Fruit fly (Drosophila melanogaster) whole organism, embryonic: Measurements from ENCODE around the gene mRpS23.

ENCODE experiments used
- Adf1 ChIP-seq: fragments of 200-800 bp; sonication (Bioruptor generic); IDR thresholded peaks from 2 replicates; pipeline ENCODE4 v1.3.6; 2022; ENCODE audit warnings: missing biosample characterization, missing genetic modification characterization
- Asciz ChIP-seq: fragments of 200-800 bp; sonication (Bioruptor generic); optimal IDR thresholded peaks from 2 replicates; lab custom pipeline; 2017; ENCODE audit warnings: missing biosample characterization, mild to moderate bottlenecking, missing genetic modification characterization, missing genetic modification reagents
- CG10147 ChIP-seq: fragments of 200-800 bp; sonication (Bioruptor generic); optimal IDR thresholded peaks from 2 replicates; lab custom pipeline; 2019; ENCODE audit warnings: missing biosample characterization, mild to moderate bottlenecking, missing genetic modification characterization, moderate library complexity
- CG10543 ChIP-seq: fragments of 200-800 bp; sonication (Bioruptor generic); optimal IDR thresholded peaks from 3 replicates; lab custom pipeline; 2017; ENCODE audit warnings: missing biosample characterization, mild to moderate bottlenecking, missing genetic modification characterization, moderate library complexity
- CG11504 ChIP-seq: fragments of 200-800 bp; sonication (Bioruptor generic); optimal IDR thresholded peaks from 3 replicates; lab custom pipeline; 2019; ENCODE audit warnings: missing biosample characterization, mild to moderate bottlenecking, missing genetic modification characterization, moderate library complexity
- CG12769 ChIP-seq: fragments of 200-800 bp; sonication (Bioruptor generic); optimal IDR thresholded peaks from 2 replicates; lab custom pipeline; 2019; ENCODE audit warnings: missing biosample characterization, mild to moderate bottlenecking, missing genetic modification characterization, moderate library complexity
- CG12942 ChIP-seq: fragments of 200-800 bp; sonication (Bioruptor generic); optimal IDR thresholded peaks from 3 replicates; lab custom pipeline; 2016; ENCODE audit warnings: missing biosample characterization, missing genetic modification characterization
- CG14860 ChIP-seq: fragments of 200-800 bp; sonication (Bioruptor generic); IDR thresholded peaks from 3 replicates; pipeline ENCODE4 v1.3.6; 2022; ENCODE audit warnings: missing biosample characterization, missing genetic modification characterization; ENCODE audit not compliant: partially characterized antibody
- CG2199 ChIP-seq: fragments of 200-800 bp; sonication (Bioruptor generic); IDR thresholded peaks from 3 replicates; pipeline ENCODE4 v1.3.6; 2022; ENCODE audit warnings: missing biosample characterization, missing genetic modification characterization
- CG4820 ChIP-seq: fragments of 200-800 bp; sonication (Bioruptor generic); optimal IDR thresholded peaks from 3 replicates; lab custom pipeline; 2016; ENCODE audit warnings: missing biosample characterization, missing genetic modification characterization
- CG6175 ChIP-seq: fragments of 200-800 bp; sonication (Bioruptor generic); IDR thresholded peaks from 3 replicates; pipeline ENCODE4 v1.3.6; 2022; ENCODE audit warnings: missing biosample characterization, missing genetic modification characterization
- CG6791 ChIP-seq: fragments of 200-800 bp; sonication (Bioruptor generic); IDR thresholded peaks from 3 replicates; pipeline ENCODE4 v1.3.6; 2022; ENCODE audit warnings: missing biosample characterization, missing genetic modification characterization; ENCODE audit not compliant: partially characterized antibody
- CG7556 ChIP-seq: fragments of 200-800 bp; sonication (Bioruptor generic); optimal IDR thresholded peaks from 2 replicates; lab custom pipeline; 2017; ENCODE audit warnings: missing biosample characterization, mild to moderate bottlenecking, missing genetic modification characterization
- CG9609 ChIP-seq: fragments of 200-800 bp; sonication (Bioruptor generic); optimal IDR thresholded peaks from 3 replicates; lab custom pipeline; 2016; ENCODE audit warnings: missing biosample characterization, missing genetic modification characterization
- Camta ChIP-seq: fragments of 200-800 bp; sonication (Bioruptor generic); optimal IDR thresholded peaks from 2 replicates; lab custom pipeline; 2016; ENCODE audit warnings: missing biosample characterization, missing genetic modification characterization
- D19B ChIP-seq: fragments of 200-800 bp; sonication (Bioruptor generic); optimal IDR thresholded peaks from 2 replicates; lab custom pipeline; 2017; ENCODE audit warnings: missing biosample characterization, mild to moderate bottlenecking, missing genetic modification characterization
- HLHmδ ChIP-seq: fragments of 200-800 bp; sonication (Bioruptor generic); optimal IDR thresholded peaks from 2 replicates; lab custom pipeline; 2018; ENCODE audit warnings: missing biosample characterization, mild to moderate bottlenecking, missing genetic modification characterization, moderate library complexity
- Hr78 ChIP-seq, 2 experiments: fragments of 200-800 bp in 1 of 2; fragments of >200 bp in 1 of 2; sonication (Bioruptor generic) in 1 of 2; optimal IDR thresholded peaks; 2 replicates each; lab custom pipeline; 2017 to 2019; ENCODE audit warnings: missing biosample characterization in 2 of 2, missing genetic modification characterization in 2 of 2, mild to moderate bottlenecking in 1 of 2, moderate library complexity in 1 of 2
- Jarid2 ChIP-seq: fragments of 200-800 bp; sonication (Bioruptor generic); optimal IDR thresholded peaks from 3 replicates; lab custom pipeline; 2017; ENCODE audit warnings: mild to moderate bottlenecking, missing biosample characterization, missing genetic modification reagents, missing genetic modification characterization
- Lim3 ChIP-seq: fragments of 200-800 bp; sonication (Bioruptor generic); IDR thresholded peaks from 2 replicates; pipeline ENCODE4 v1.3.6; 2022; ENCODE audit warnings: missing biosample characterization, missing genetic modification characterization
- Max ChIP-seq: fragments of 200-800 bp; sonication (Bioruptor generic); optimal IDR thresholded peaks from 2 replicates; lab custom pipeline; 2016; ENCODE audit warnings: missing biosample characterization, mild to moderate bottlenecking, missing genetic modification characterization
- Med ChIP-seq: fragments of 200-800 bp; sonication (Bioruptor generic); peaks from one replicate; lab custom pipeline; 2016; ENCODE audit warnings: missing biosample characterization, missing genetic modification characterization, mild to moderate bottlenecking, inconsistent platforms, moderate library complexity
- NFAT ChIP-seq: fragments of 200-800 bp; sonication (Bioruptor generic); IDR thresholded peaks from 2 replicates; pipeline ENCODE4 v1.3.6; 2022; ENCODE audit warnings: missing biosample characterization, missing genetic modification characterization
- NK7.1 ChIP-seq: fragments of 200-800 bp; sonication (Bioruptor generic); optimal IDR thresholded peaks from 3 replicates; lab custom pipeline; 2016; ENCODE audit warnings: missing biosample characterization, missing genetic modification characterization
- Nf-YC ChIP-seq: fragments of 200-800 bp; optimal IDR thresholded peaks from 3 replicates; lab custom pipeline; 2019; ENCODE audit warnings: missing biosample characterization, mild to moderate bottlenecking, missing genetic modification characterization, moderate library complexity
- Pdp1 ChIP-seq, 2 experiments: fragments of 200-800 bp; sonication (Bioruptor generic); optimal IDR thresholded peaks; 3 replicates each; lab custom pipeline; 2016; ENCODE audit warnings: missing biosample characterization in 2 of 2, missing genetic modification characterization in 2 of 2, mild to moderate bottlenecking in 1 of 2, moderate library complexity in 1 of 2
- al ChIP-seq: fragments of 200-800 bp; sonication (Bioruptor generic); IDR thresholded peaks from 2 replicates; pipeline ENCODE4 v1.3.6; 2022; ENCODE audit warnings: missing biosample characterization, missing genetic modification characterization
- aop ChIP-seq: fragments of 200-800 bp; sonication (Bioruptor generic); IDR thresholded peaks from 2 replicates; pipeline ENCODE4 v1.3.6; 2022; ENCODE audit warnings: missing biosample characterization, missing genetic modification characterization
- corto ChIP-seq: fragments of 200-800 bp; sonication (Bioruptor generic); optimal IDR thresholded peaks from 2 replicates; lab custom pipeline; 2016; ENCODE audit warnings: missing biosample characterization, mild to moderate bottlenecking, missing genetic modification characterization, moderate library complexity
- cwo ChIP-seq: fragments of 200-800 bp; sonication (Bioruptor generic); optimal IDR thresholded peaks from 3 replicates; lab custom pipeline; 2017; ENCODE audit warnings: missing biosample characterization, missing genetic modification characterization, mild to moderate bottlenecking, moderate library complexity, missing genetic modification reagents
- en ChIP-seq: fragments of 200-800 bp; sonication (Bioruptor generic); optimal IDR thresholded peaks from 2 replicates; lab custom pipeline; 2016; ENCODE audit warnings: missing biosample characterization, missing genetic modification characterization
- hb ChIP-seq: fragments of 200-800 bp; sonication (Bioruptor generic); IDR thresholded peaks from 3 replicates; pipeline ENCODE4 v1.3.6; 2022; ENCODE audit warnings: missing biosample characterization, missing genetic modification characterization; ENCODE audit not compliant: partially characterized antibody
- insv ChIP-seq, 2 experiments: fragments of 200-800 bp; sonication (Bioruptor generic); optimal IDR thresholded peaks; 3 replicates each; lab custom pipeline; 2016 to 2018; ENCODE audit warnings: missing biosample characterization in 2 of 2, missing genetic modification characterization in 2 of 2
- kay ChIP-seq: fragments of 200-800 bp; sonication (Bioruptor generic); optimal IDR thresholded peaks from 2 replicates; lab custom pipeline; 2016; ENCODE audit warnings: missing biosample characterization, missing genetic modification characterization
- ken ChIP-seq: fragments of 200-800 bp; sonication (Bioruptor generic); IDR thresholded peaks from 3 replicates; pipeline ENCODE4 v1.3.6; 2022; ENCODE audit warnings: missing biosample characterization, missing genetic modification characterization
- kni ChIP-seq: fragments of 200-800 bp; sonication (Bioruptor generic); optimal IDR thresholded peaks from 3 replicates; lab custom pipeline; 2017; ENCODE audit warnings: mild to moderate bottlenecking, missing biosample characterization, missing genetic modification reagents, missing genetic modification characterization
- lbe ChIP-seq: fragments of 200-800 bp; sonication (Bioruptor generic); optimal IDR thresholded peaks from 2 replicates; lab custom pipeline; 2016; ENCODE audit warnings: missing biosample characterization, mild to moderate bottlenecking, missing genetic modification characterization
- pita ChIP-seq: fragments of 200-800 bp; sonication (Bioruptor generic); optimal IDR thresholded peaks from 2 replicates; lab custom pipeline; 2017; ENCODE audit warnings: missing biosample characterization, mild to moderate bottlenecking, missing genetic modification characterization
- sd ChIP-seq: fragments of 200-800 bp; sonication (Bioruptor generic); optimal IDR thresholded peaks from 3 replicates; lab custom pipeline; 2018; ENCODE audit warnings: missing biosample characterization, mild to moderate bottlenecking, missing genetic modification characterization, moderate library complexity
- stc ChIP-seq: fragments of 200-800 bp; sonication (Bioruptor generic); IDR thresholded peaks from 2 replicates; pipeline ENCODE4 v1.3.6; 2022; ENCODE audit warnings: missing biosample characterization, missing genetic modification characterization
- zfh2 ChIP-seq: fragments of 200-800 bp; sonication (Bioruptor generic); optimal IDR thresholded peaks from 2 replicates; lab custom pipeline; 2016; ENCODE audit warnings: missing biosample characterization, missing genetic modification characterization

Gene mRpS23

DNA sequence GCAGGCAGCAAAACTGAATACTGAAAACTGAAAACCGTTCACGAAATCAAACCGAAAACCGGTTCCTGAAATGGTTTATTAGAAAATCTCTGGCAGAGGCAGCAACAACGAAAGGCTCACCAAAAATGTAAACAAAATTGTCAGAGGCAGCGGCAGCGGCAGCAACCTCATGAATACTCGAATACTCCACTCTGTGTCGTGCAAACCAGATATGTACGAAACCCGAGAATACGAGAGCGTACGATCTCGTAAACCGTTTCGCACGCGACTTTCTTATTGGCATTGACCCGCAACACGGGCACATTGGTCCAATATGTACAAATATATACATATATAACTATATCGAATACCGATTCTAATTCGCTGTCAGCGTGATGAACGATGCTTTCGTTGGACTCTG, 2.7 kb upstream of the mRpS23 start (continued):
- TF ChIP-seq CG9609 (GFP tag; lab: Kevin White, UChicago) (no peak), Adf1 (GFP tag; lab: Robert Waterston, UW) (peak; percentile 48; the same call in 1 of the 2 replicates), en (GFP tag; lab: Kevin White, UChicago) (no peak), hb (GFP tag; lab: Robert Waterston, UW) (no peak), kay (GFP tag; lab: Kevin White, UChicago) (no peak), pita (GFP tag; lab: Kevin White, UChicago) (no peak), aop (GFP tag; lab: Robert Waterston, UW) (no peak), lbe (GFP tag; lab: Kevin White, UChicago) (peak; percentile 45), CG14860 (GFP tag; lab: Robert Waterston, UW) (no peak), al (GFP tag; lab: Robert Waterston, UW) (no peak), Jarid2 (GFP tag; lab: Kevin White, UChicago) (no peak), D19B (GFP tag; lab: Kevin White, UChicago) (no peak), Max (GFP tag; lab: Kevin White, UChicago) (no peak), Hr78 (GFP tag; optimal IDR thresholded peaks at IDR 0.05; lab: Kevin White, UChicago) (no peak), CG10147 (no peak), CG12942 (GFP tag; lab: Kevin White, UChicago) (no peak), CG6791 (GFP tag; lab: Robert Waterston, UW) (no peak), Lim3 (GFP tag; lab: Robert Waterston, UW) (no peak), ken (GFP tag; lab: Robert Waterston, UW) (no peak), CG6175 (GFP tag; lab: Robert Waterston, UW) (peak; percentile 92; the same call in 2 of the 3 replicates), NK7.1 (GFP tag; lab: Kevin White, UChicago) (no peak), Asciz (GFP tag; lab: Kevin White, UChicago) (no peak), HLHmδ (GFP tag; lab: Kevin White, UChicago) (no peak), Pdp1 (GFP tag; optimal IDR thresholded peaks at IDR 0.05; lab: Kevin White, UChicago) (no peak), CG10543 (GFP tag; lab: Kevin White, UChicago) (peak; percentile 2), CG2199 (GFP tag; lab: Robert Waterston, UW) (0 out of 3 replicates have a peak, but pooled peaks have one; percentile 54), sd (peak; percentile 72), corto (GFP tag; lab: Kevin White, UChicago) (peak; percentile 16), Nf-YC (no peak), Med (GFP tag; lab: Kevin White, UChicago) (peak; percentile 4), stc (GFP tag; lab: Robert Waterston, UW) (no peak), zfh2 (GFP tag; lab: Kevin White, UChicago) (no peak), CG11504 (no peak), kni (GFP tag; lab: Kevin White, UChicago) (peak; percentile 48), CG7556 (GFP tag; lab: Kevin White, UChicago) (no peak), CG4820 (GFP tag; lab: Kevin White, UChicago) (no peak), cwo (GFP tag; lab: Kevin White, UChicago) (peak; percentile 83), CG12769 (tag; lab: Kevin White, UChicago) (peak; percentile 79), NFAT (GFP tag; lab: Robert Waterston, UW) (no peak), insv (GFP tag; optimal IDR thresholded peaks at IDR 0.05; lab: Kevin White, UChicago) (peak in 1 of 2 experiments; percentile 89), Camta (GFP tag; lab: Kevin White, UChicago) (no peak)
- TF ChIP-seq, all 482 proteins: peak for 19
